Worm (Caenorhabditis elegans) whole organism, L1 larva: ENCODE data around the gene C54D10.13.

ENCODE experiments used
- aly-2 ChIP-seq: fragments of 150-350 bp; optimal IDR thresholded peaks from 2 replicates; lab custom pipeline; 2014; ENCODE audit warnings: missing biosample characterization, missing genetic modification characterization
- ceh-8 ChIP-seq: fragments of 200-800 bp; sonication (Bioruptor generic); optimal IDR thresholded peaks from 2 replicates; lab custom pipeline; 2018; ENCODE audit warnings: mild to moderate bottlenecking, missing genetic modification characterization, moderate library complexity, missing compliant biosample characterization
- mdl-1 ChIP-seq, 2 experiments: fragments of 150-350 bp; optimal IDR thresholded peaks; 2 replicates each; lab custom pipeline; 2014 to 2017; ENCODE audit warnings: missing biosample characterization in 2 of 2, missing genetic modification characterization in 2 of 2, inconsistent platforms in 1 of 2
- snpc-4 ChIP-seq: fragments of 150-350 bp; optimal IDR thresholded peaks from 2 replicates; lab custom pipeline; 2014; ENCODE audit warnings: missing biosample characterization, missing genetic modification characterization
- sox-4 ChIP-seq: sonication (generic microtip); optimal IDR thresholded peaks from 2 replicates; lab custom pipeline; 2016; ENCODE audit warnings: missing genetic modification characterization, missing compliant biosample characterization
- swsn-7 ChIP-seq: sonication (generic microtip); optimal IDR thresholded peaks from 2 replicates; lab custom pipeline; 2016; ENCODE audit warnings: missing genetic modification characterization, missing compliant biosample characterization
- tbx-2 ChIP-seq: sonication (generic microtip); optimal IDR thresholded peaks from 2 replicates; lab custom pipeline; 2016; ENCODE audit warnings: missing genetic modification characterization, missing compliant biosample characterization

DNA sequence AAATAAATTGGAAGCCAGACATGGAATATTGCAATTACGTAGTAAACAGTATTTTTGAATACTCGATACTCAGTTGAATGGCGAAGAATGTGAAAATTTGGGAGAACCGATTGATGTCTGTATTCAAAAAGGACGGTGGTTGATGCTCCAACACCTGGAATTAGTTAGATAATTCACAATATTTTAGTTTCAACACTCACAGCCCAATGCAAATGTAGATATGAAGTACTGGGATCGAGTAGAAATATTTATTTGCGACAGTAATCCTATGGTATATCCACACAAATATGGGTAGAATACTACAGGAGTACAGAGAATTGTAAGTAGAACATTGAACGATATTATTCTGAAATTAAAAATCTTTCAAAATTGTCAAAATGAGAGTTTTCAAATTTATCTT, 1.0 kb upstream of the C54D10.13 start:
- TF ChIP-seq aly-2 (no peak), ceh-8 (GFP tag; lab: Kevin White, UChicago) (no peak), snpc-4 (tag; lab: Kevin White, UChicago) (no peak), sox-4 (tag; lab: Kevin White, UChicago) (no peak), tbx-2 (tag; lab: Kevin White, UChicago) (no peak), swsn-7 (tag; lab: Kevin White, UChicago) (no peak), mdl-1 (tag; optimal IDR thresholded peaks at IDR 0.05; lab: Kevin White, UChicago) (no peak)
